Fruit fly (Drosophila melanogaster) Kc167 (cell line): ENCODE data around the gene btz.

ENCODE experiments used
- insv ChIP-seq: fragments of >200 bp; optimal IDR thresholded peaks from 3 replicates; lab custom pipeline; 2018; ENCODE audit warnings: missing external identifiers
- psq ChIP-seq: fragments of >200 bp; optimal IDR thresholded peaks from 2 replicates; lab custom pipeline; 2017; ENCODE audit warnings: missing external identifiers

- no peak for TF ChIP-seq psq (lab: Kevin White, UChicago)
- no peak for TF ChIP-seq insv (lab: Kevin White, UChicago)
Measured at dm6 chr3R:27685539-27686012, 14.6 kb upstream of the btz start, which contains the start of gene CG12880.
